Fruit fly (Drosophila melanogaster): ENCODE measurements around the gene Psf1.

Gene Psf1

dm6 chr3L:1247627-1248295, at the start of gene Psf1, which contains the start of gene Sac1:
Psf1 (minus strand) TSS chr3L:1247677.
Sac1 (plus strand) TSS chr3L:1247817.
- TF ChIP-seq CG15601 (tag; optimal IDR thresholded peaks at IDR 0.05) (peak; percentile 60), jumu (GFP tag; optimal IDR thresholded peaks at IDR 0.05) (peak; percentile 57), CG16863 (GFP tag; optimal IDR thresholded peaks at IDR 0.05) (peak; percentile 93), stwl (tag; optimal IDR thresholded peaks at IDR 0.05) (peak; percentile 42), MTF-1 (GFP tag; optimal IDR thresholded peaks at IDR 0.05; ENCODE audit: borderline replicate concordance) (no peak), Meics (GFP tag; optimal IDR thresholded peaks at IDR 0.05) (peak; percentile 23), Pdp1 (GFP tag; optimal IDR thresholded peaks at IDR 0.05) (peak in 1 of 2 experiments; percentile 53), otp (GFP tag; IDR thresholded peaks at IDR 0.05) (no peak), CG10979 (tag; optimal IDR thresholded peaks at IDR 0.05) (peak; percentile 40), dpn (GFP tag; optimal IDR thresholded peaks at IDR 0.05) (peak; percentile 37 to 59), CG42726 (GFP tag; IDR thresholded peaks at IDR 0.05; ENCODE audit: partially characterized antibody) (peak; percentile 57; the same call in 1 of the 2 replicates), CG17186 (GFP tag; optimal IDR thresholded peaks at IDR 0.05) (peak; percentile 68), CG15514 (GFP tag; optimal IDR thresholded peaks at IDR 0.05) (peak; percentile 56), CG7357 (GFP tag; IDR thresholded peaks at IDR 0.05) (peak; percentile 98), CG13287 (GFP tag; IDR thresholded peaks at IDR 0.05; ENCODE audit: partially characterized antibody) (peak; percentile 88), maf-S (GFP tag; optimal IDR thresholded peaks at IDR 0.05) (peak; percentile 26), CG14860 (GFP tag; IDR thresholded peaks at IDR 0.05; ENCODE audit: partially characterized antibody) (peak; percentile 80), CG8388 (GFP tag; optimal IDR thresholded peaks at IDR 0.05) (peak; percentile 4), pan (optimal IDR thresholded peaks at IDR 0.05) (no peak), pan (GFP tag; optimal IDR thresholded peaks at IDR 0.05 in 1 of 2, IDR thresholded peaks at IDR 0.05 in 1 of 2) (peak in 1 of 2 experiments; percentile 13), hb (GFP tag; IDR thresholded peaks at IDR 0.05; ENCODE audit: partially characterized antibody) (peak; percentile 74), hth (optimal IDR thresholded peaks at IDR 0.05) (no peak), CG16815 (GFP tag; optimal IDR thresholded peaks at IDR 0.05) (peak; percentile 5), Optix (GFP tag; IDR thresholded peaks at IDR 0.05) (0 out of 3 replicates have a peak, but pooled peaks have one; percentile 11), CG12155 (GFP tag; optimal IDR thresholded peaks at IDR 0.05) (peak; percentile 70), p53 (GFP tag; optimal IDR thresholded peaks at IDR 0.05) (peak; percentile 17), Lhr (GFP tag; optimal IDR thresholded peaks at IDR 0.05) (peak; percentile 71), gt (GFP tag; IDR thresholded peaks at IDR 0.05) (no peak), CG9215 (GFP tag; IDR thresholded peaks at IDR 0.05) (peak; percentile 51), chn (GFP tag; optimal IDR thresholded peaks at IDR 0.05) (peak; percentile 18), NfI (GFP tag; optimal IDR thresholded peaks at IDR 0.05) (peak; percentile 53), Xrp1 (GFP tag; IDR thresholded peaks at IDR 0.05) (peak; percentile 45; the same call in 1 of the 2 replicates), pb (GFP tag; optimal IDR thresholded peaks at IDR 0.05) (peak; percentile 4), CG10959 (GFP tag; IDR thresholded peaks at IDR 0.05) (peak; percentile 84), lola (GFP tag; optimal IDR thresholded peaks at IDR 0.05) (peak in 1 of 3 experiments; percentile 53), Sox102F (GFP tag; optimal IDR thresholded peaks at IDR 0.05) (peak; percentile 32), Gug (GFP tag; IDR thresholded peaks at IDR 0.05) (peak; percentile 29; the same call in 1 of the 4 replicates), gro (GFP tag; optimal IDR thresholded peaks at IDR 0.05) (no peak), phol (tag; optimal IDR thresholded peaks at IDR 0.05) (peak; percentile 76), B-H1 (GFP tag; IDR thresholded peaks at IDR 0.05) (no peak), CG8359 (GFP tag; optimal IDR thresholded peaks at IDR 0.05; ENCODE audit: borderline replicate concordance) (no peak), CG9817 (tag; optimal IDR thresholded peaks at IDR 0.05) (peak; percentile 57), CG32532 (GFP tag; IDR thresholded peaks at IDR 0.05) (peak; percentile 59), CG17829 (tag; optimal IDR thresholded peaks at IDR 0.05) (peak; percentile 62), cas (GFP tag; IDR thresholded peaks at IDR 0.05) (0 out of 2 replicates have a peak, but pooled peaks have one; percentile 32), Mad (GFP tag; optimal IDR thresholded peaks at IDR 0.05) (peak; percentile 17), zfh1 (GFP tag; IDR thresholded peaks at IDR 0.05) (peak; percentile 36; the same call in 1 of the 3 replicates), wdn (GFP tag; IDR thresholded peaks at IDR 0.05) (no peak), ssp (GFP tag; IDR thresholded peaks at IDR 0.05) (peak; percentile 91)
